Worm (Caenorhabditis elegans) whole organism, L3 larva: ENCODE measurements around the gene exos-4.1.

ENCODE experiments used
- R02D3.7 ChIP-seq: fragments of 150-350 bp; optimal IDR thresholded peaks from 2 replicates; lab custom pipeline; 2014; ENCODE audit warnings: missing biosample characterization, missing genetic modification characterization
- ZK546.5 ChIP-seq: sonication (generic microtip); optimal IDR thresholded peaks from 2 replicates; lab custom pipeline; 2017; ENCODE audit warnings: missing biosample characterization, missing genetic modification characterization
- aly-2 ChIP-seq: fragments of 150-350 bp; optimal IDR thresholded peaks from 2 replicates; lab custom pipeline; 2014; ENCODE audit warnings: missing biosample characterization, missing genetic modification characterization
- ceh-28 ChIP-seq: fragments of 150-350 bp; optimal IDR thresholded peaks from 2 replicates; lab custom pipeline; 2014; ENCODE audit warnings: missing biosample characterization, missing genetic modification reagents, missing genetic modification characterization
- ceh-9 ChIP-seq: sonication (generic microtip); optimal IDR thresholded peaks from 2 replicates; lab custom pipeline; 2018; ENCODE audit warnings: missing biosample characterization, missing genetic modification characterization
- daf-12 ChIP-seq: fragments of 150-350 bp; optimal IDR thresholded peaks from 2 replicates; lab custom pipeline; 2014; ENCODE audit warnings: missing biosample characterization, missing genetic modification reagents, missing genetic modification characterization
- egl-27 ChIP-seq: sonication (generic microtip); optimal IDR thresholded peaks from 4 replicates; lab custom pipeline; 2017; ENCODE audit warnings: missing biosample characterization, missing genetic modification reagents, missing genetic modification characterization
- egl-5 ChIP-seq: fragments of 150-350 bp; optimal IDR thresholded peaks from 2 replicates; lab custom pipeline; 2017; ENCODE audit warnings: missing biosample characterization, missing genetic modification reagents, missing genetic modification characterization, inconsistent platforms
- elt-1 ChIP-seq: fragments of 150-350 bp; optimal IDR thresholded peaks from 2 replicates; lab custom pipeline; 2014; ENCODE audit warnings: missing biosample characterization, missing genetic modification characterization
- elt-2 ChIP-seq: sonication (generic microtip); optimal IDR thresholded peaks from 2 replicates; lab custom pipeline; 2016; ENCODE audit warnings: missing genetic modification reagents, mild to moderate bottlenecking, missing genetic modification characterization, missing compliant biosample characterization
- elt-3 ChIP-seq, 3 experiments: fragments of 150-350 bp in 1 of 3; sonication (generic microtip) in 2 of 3; optimal IDR thresholded peaks; 2 replicates in 2 of 3; 4 replicates in 1 of 3; lab custom pipeline; 2014 to 2017; ENCODE audit warnings: missing biosample characterization in 3 of 3, missing genetic modification characterization in 3 of 3
- eor-1 ChIP-seq, 2 experiments: fragments of 150-350 bp; optimal IDR thresholded peaks; 2 replicates each; lab custom pipeline; 2014 to 2018; ENCODE audit warnings: missing biosample characterization in 2 of 2, missing genetic modification characterization in 2 of 2
- fkh-10 ChIP-seq: sonication (generic microtip); optimal IDR thresholded peaks from 2 replicates; lab custom pipeline; 2017; ENCODE audit warnings: missing biosample characterization, missing genetic modification reagents, missing genetic modification characterization
- fos-1 ChIP-seq: fragments of 150-350 bp; optimal IDR thresholded peaks from 2 replicates; lab custom pipeline; 2014; ENCODE audit warnings: missing biosample characterization, missing genetic modification characterization
- hmg-11 ChIP-seq: sonication (generic microtip); optimal IDR thresholded peaks from 2 replicates; lab custom pipeline; 2016; ENCODE audit warnings: missing genetic modification characterization, missing compliant biosample characterization
- jun-1 ChIP-seq: fragments of 150-350 bp; optimal IDR thresholded peaks from 2 replicates; lab custom pipeline; 2014; ENCODE audit warnings: missing biosample characterization, missing genetic modification reagents, missing genetic modification characterization
- lin-15B ChIP-seq: fragments of 150-350 bp; optimal IDR thresholded peaks from 2 replicates; lab custom pipeline; 2014; ENCODE audit warnings: missing biosample characterization, missing genetic modification characterization
- lin-39 ChIP-seq: fragments of 150-350 bp; optimal IDR thresholded peaks from 2 replicates; lab custom pipeline; 2018; ENCODE audit warnings: missing biosample characterization, missing genetic modification reagents, missing genetic modification characterization
- lsy-12 ChIP-seq: sonication (generic microtip); optimal IDR thresholded peaks from 2 replicates; lab custom pipeline; 2016; ENCODE audit warnings: mild to moderate bottlenecking, missing genetic modification characterization, missing compliant biosample characterization
- mdl-1 ChIP-seq: fragments of 150-350 bp; optimal IDR thresholded peaks from 2 replicates; lab custom pipeline; 2014; ENCODE audit warnings: missing biosample characterization, missing genetic modification characterization
- nfya-1 ChIP-seq: sonication (generic microtip); optimal IDR thresholded peaks from 2 replicates; lab custom pipeline; 2017; ENCODE audit warnings: missing genetic modification characterization, mild to moderate bottlenecking, missing compliant biosample characterization, antibody characterized with exemption, moderate library complexity; ENCODE audit not compliant: insufficient read depth
- nhr-11 ChIP-seq: fragments of 150-350 bp; optimal IDR thresholded peaks from 2 replicates; lab custom pipeline; 2014; ENCODE audit warnings: missing biosample characterization, missing genetic modification characterization
- nhr-23 ChIP-seq: fragments of 150-350 bp; optimal IDR thresholded peaks from 2 replicates; lab custom pipeline; 2014; ENCODE audit warnings: missing biosample characterization, missing genetic modification reagents, missing genetic modification characterization
- nhr-25 ChIP-seq: sonication (generic microtip); optimal IDR thresholded peaks from 2 replicates; lab custom pipeline; 2017; ENCODE audit warnings: missing biosample characterization, missing genetic modification characterization
- nhr-28 ChIP-seq: fragments of 150-350 bp; optimal IDR thresholded peaks from 2 replicates; lab custom pipeline; 2014; ENCODE audit warnings: missing biosample characterization, missing genetic modification characterization
- nhr-43 ChIP-seq: sonication (generic microtip); optimal IDR thresholded peaks from 2 replicates; lab custom pipeline; 2016; ENCODE audit warnings: mild to moderate bottlenecking, missing genetic modification characterization, missing compliant biosample characterization; ENCODE audit not compliant: poor library complexity, severe bottlenecking
- nhr-67 ChIP-seq: fragments of 150-350 bp; optimal IDR thresholded peaks from 2 replicates; lab custom pipeline; 2014; ENCODE audit warnings: missing biosample characterization, missing genetic modification characterization
- nhr-76 ChIP-seq: fragments of 150-350 bp; sonication (generic microtip); optimal IDR thresholded peaks from 5 replicates; lab custom pipeline; 2014; ENCODE audit warnings: missing biosample characterization, missing genetic modification characterization
- nhr-77 ChIP-seq: fragments of 150-350 bp; optimal IDR thresholded peaks from 2 replicates; lab custom pipeline; 2014; ENCODE audit warnings: missing biosample characterization, missing genetic modification characterization
- pha-4 ChIP-seq: fragments of 150-350 bp; optimal IDR thresholded peaks from 2 replicates; lab custom pipeline; 2014; ENCODE audit warnings: missing biosample characterization, missing genetic modification reagents, missing genetic modification characterization
- pqm-1 ChIP-seq: fragments of 150-350 bp; optimal IDR thresholded peaks from 2 replicates; lab custom pipeline; 2017; ENCODE audit warnings: missing biosample characterization, missing genetic modification characterization, inconsistent platforms
- skn-1 ChIP-seq: fragments of 150-350 bp; optimal IDR thresholded peaks from 2 replicates; lab custom pipeline; 2014; ENCODE audit warnings: missing biosample characterization, missing genetic modification characterization
- snpc-4 ChIP-seq: fragments of 150-350 bp; optimal IDR thresholded peaks from 2 replicates; lab custom pipeline; 2014; ENCODE audit warnings: missing biosample characterization, missing genetic modification characterization
- tbx-2 ChIP-seq: sonication (generic microtip); optimal IDR thresholded peaks from 2 replicates; lab custom pipeline; 2016; ENCODE audit warnings: mild to moderate bottlenecking, missing genetic modification characterization, missing compliant biosample characterization
- unc-62 ChIP-seq: fragments of 150-350 bp; sonication (generic microtip); optimal IDR thresholded peaks from 4 replicates; lab custom pipeline; 2014; ENCODE audit warnings: missing biosample characterization, missing genetic modification reagents, missing genetic modification characterization
- zag-1 ChIP-seq: fragments of 150-350 bp; optimal IDR thresholded peaks from 2 replicates; lab custom pipeline; 2014; ENCODE audit warnings: missing biosample characterization, missing genetic modification characterization
- ztf-4 ChIP-seq: fragments of 150-350 bp; optimal IDR thresholded peaks from 2 replicates; lab custom pipeline; 2014; ENCODE audit warnings: missing biosample characterization, missing genetic modification characterization

Gene exos-4.1

ce11 chrIV:13089671-13090242 lies 9.0 kb upstream of the exos-4.1 start:
- no peak for TF ChIP-seq nhr-11 (tag; lab: Kevin White, UChicago)
- no peak for TF ChIP-seq eor-1 (tag; optimal IDR thresholded peaks at IDR 0.05; lab: Kevin White, UChicago)
- no peak for TF ChIP-seq elt-1 (tag; lab: Kevin White, UChicago)
- no peak for TF ChIP-seq aly-2 (tag; lab: Kevin White, UChicago)
- TF ChIP-seq nhr-67, result no peak
- TF ChIP-seq nhr-43 (tag; lab: Kevin White, UChicago), result no peak
- no peak for TF ChIP-seq pqm-1 (tag; lab: Kevin White, UChicago)
- TF ChIP-seq lsy-12 (tag; lab: Kevin White, UChicago), result no peak
- TF ChIP-seq nhr-28 (tag; lab: Kevin White, UChicago), result no peak
- TF ChIP-seq hmg-11 (tag; lab: Kevin White, UChicago), result no peak
- no peak for TF ChIP-seq nfya-1 (tag; lab: Kevin White, UChicago)
- no peak for TF ChIP-seq nhr-25 (tag; lab: Kevin White, UChicago)
- TF ChIP-seq ztf-4 (tag; lab: Kevin White, UChicago), result no peak
- TF ChIP-seq nhr-23 (tag; lab: Kevin White, UChicago), result no peak
- no peak for TF ChIP-seq zag-1 (tag; lab: Kevin White, UChicago)
- no peak for TF ChIP-seq jun-1 (tag; lab: Kevin White, UChicago)

ce11 chrIV:13090967-13091366 lies 7.8 kb upstream of the exos-4.1 start, which contains the start of gene col-132:
TSS of gene col-132 (minus strand) at chrIV:13091067.
- TF ChIP-seq nhr-28 (tag; lab: Kevin White, UChicago) (no peak), elt-1 (tag; lab: Kevin White, UChicago) (no peak), fos-1 (no peak), snpc-4 (tag; lab: Kevin White, UChicago) (no peak), skn-1 (tag; lab: Kevin White, UChicago) (no peak), egl-27 (tag; lab: Kevin White, UChicago) (no peak), unc-62 (GFP tag; lab: Kevin White, UChicago) (no peak), aly-2 (tag; lab: Kevin White, UChicago) (no peak), egl-5 (tag; lab: Kevin White, UChicago) (no peak), nfya-1 (tag; lab: Kevin White, UChicago) (no peak), ztf-4 (tag; lab: Kevin White, UChicago) (no peak), tbx-2 (tag; lab: Kevin White, UChicago) (no peak), pqm-1 (tag; lab: Kevin White, UChicago) (no peak), nhr-77 (tag; lab: Kevin White, UChicago) (no peak), ZK546.5 (tag; lab: Kevin White, UChicago) (no peak), jun-1 (tag; lab: Kevin White, UChicago) (no peak), ceh-9 (tag; lab: Kevin White, UChicago) (no peak), pha-4 (tag; lab: Kevin White, UChicago) (no peak), elt-3 (tag; optimal IDR thresholded peaks at IDR 0.05; lab: Kevin White, UChicago) (no peak)

- TF ChIP-seq hmg-11 (tag; lab: Kevin White, UChicago), result no peak
- TF ChIP-seq ceh-9 (tag; lab: Kevin White, UChicago), result no peak
- TF ChIP-seq elt-2 (tag; lab: Kevin White, UChicago), result peak; percentile 12
- TF ChIP-seq egl-5 (tag; lab: Kevin White, UChicago), result peak; percentile 29
- peak; percentile 25 for TF ChIP-seq nhr-43 (tag; lab: Kevin White, UChicago)
- no peak for TF ChIP-seq unc-62 (GFP tag; lab: Kevin White, UChicago)
- no peak for TF ChIP-seq nhr-76 (tag; lab: Kevin White, UChicago)
- TF ChIP-seq R02D3.7 (tag; lab: Kevin White, UChicago), result peak; percentile 16
- no peak for TF ChIP-seq eor-1 (tag; optimal IDR thresholded peaks at IDR 0.05; lab: Kevin White, UChicago)
- peak; percentile 63 for TF ChIP-seq nhr-23 (tag; lab: Kevin White, UChicago)
- TF ChIP-seq pha-4 (tag; lab: Kevin White, UChicago), result peak; percentile 86
- TF ChIP-seq ceh-28, result peak; percentile 81
- TF ChIP-seq lin-15B (tag; lab: Kevin White, UChicago), result peak; percentile 91
- peak; percentile 50 for TF ChIP-seq snpc-4 (tag; lab: Kevin White, UChicago)
- peak; percentile 42 for TF ChIP-seq pqm-1 (tag; lab: Kevin White, UChicago)
- TF ChIP-seq daf-12, result no peak
- peak; percentile 45 for TF ChIP-seq lin-39 (tag; lab: Kevin White, UChicago)
- no peak for TF ChIP-seq mdl-1
- peak; percentile 58 for TF ChIP-seq nhr-25 (tag; lab: Kevin White, UChicago)
- TF ChIP-seq fkh-10 (GFP tag; lab: Kevin White, UChicago), result no peak
- TF ChIP-seq, all 47 proteins: peak for 12
These were observed 5.1 kb upstream of the exos-4.1 start, which contains the start of the genes prcc-1 and C39E9.12 for ce11 chrIV:13093677-13094076. TSS of gene prcc-1 (minus strand) at chrIV:13093795. TSS of gene C39E9.12 (plus strand) at chrIV:13094007.
